Fruit fly (Drosophila melanogaster) whole organism, embryonic: ENCODE results near the gene Dbp21E2.
A peak's percentile ranks its signal among the peaks of the same experiment; 100 is the strongest.

ENCODE experiments used
- Adf1 ChIP-seq: fragments of 200-800 bp; sonication (Bioruptor generic); IDR thresholded peaks from 2 replicates; pipeline ENCODE4 v1.3.6; 2022; ENCODE audit warnings: missing biosample characterization, missing genetic modification characterization
- Asciz ChIP-seq: fragments of 200-800 bp; sonication (Bioruptor generic); optimal IDR thresholded peaks from 2 replicates; lab custom pipeline; 2017; ENCODE audit warnings: missing biosample characterization, mild to moderate bottlenecking, missing genetic modification characterization, missing genetic modification reagents
- CG11093 ChIP-seq: fragments of 200-800 bp; sonication (Bioruptor generic); IDR thresholded peaks from 3 replicates; pipeline ENCODE4 v1.3.6; 2022; ENCODE audit warnings: missing biosample characterization, missing genetic modification characterization
- CG1647 ChIP-seq: fragments of 200-800 bp; sonication (Bioruptor generic); optimal IDR thresholded peaks from 3 replicates; lab custom pipeline; 2016; ENCODE audit warnings: missing biosample characterization, missing genetic modification characterization
- CG16779 ChIP-seq: fragments of 200-800 bp; sonication (Bioruptor generic); IDR thresholded peaks from 2 replicates; pipeline ENCODE4 v1.3.6; 2022; ENCODE audit warnings: missing biosample characterization, missing genetic modification characterization
- CG16863 ChIP-seq: fragments of 200-800 bp; sonication (Bioruptor generic); optimal IDR thresholded peaks from 3 replicates; lab custom pipeline; 2016; ENCODE audit warnings: missing biosample characterization, missing genetic modification characterization
- CG17186 ChIP-seq: fragments of 200-800 bp; sonication (Bioruptor generic); optimal IDR thresholded peaks from 3 replicates; lab custom pipeline; 2017; ENCODE audit warnings: missing biosample characterization, missing genetic modification reagents, missing genetic modification characterization
- CG17568 ChIP-seq: fragments of 200-800 bp; sonication (Bioruptor generic); optimal IDR thresholded peaks from 2 replicates; lab custom pipeline; 2018; ENCODE audit warnings: missing biosample characterization, mild to moderate bottlenecking, missing genetic modification characterization, moderate library complexity
- CG32767 ChIP-seq: fragments of 200-800 bp; sonication (Bioruptor generic); IDR thresholded peaks from 2 replicates; pipeline ENCODE4 v1.3.6; 2022; ENCODE audit warnings: missing biosample characterization, missing genetic modification characterization
- CG3847 ChIP-seq: fragments of 200-800 bp; sonication (Bioruptor generic); IDR thresholded peaks from 2 replicates; pipeline ENCODE4 v1.3.6; 2022; ENCODE audit warnings: missing biosample characterization, missing genetic modification characterization
- CG4282 ChIP-seq: fragments of 200-800 bp; sonication (Bioruptor generic); optimal IDR thresholded peaks from 2 replicates; lab custom pipeline; 2016; ENCODE audit warnings: missing biosample characterization, missing genetic modification characterization
- CG4360 ChIP-seq: fragments of 200-800 bp; sonication (Bioruptor generic); IDR thresholded peaks from 2 replicates; pipeline ENCODE4 v1.3.6; 2022; ENCODE audit warnings: missing biosample characterization, missing genetic modification characterization
- CG4424 ChIP-seq: fragments of 200-800 bp; sonication (Bioruptor generic); optimal IDR thresholded peaks from 3 replicates; lab custom pipeline; 2016; ENCODE audit warnings: missing biosample characterization, missing genetic modification characterization
- CG5245 ChIP-seq: fragments of 200-800 bp; sonication (Bioruptor generic); optimal IDR thresholded peaks from 3 replicates; lab custom pipeline; 2016; ENCODE audit warnings: missing biosample characterization, missing genetic modification characterization
- CG8924 ChIP-seq: fragments of 200-800 bp; optimal IDR thresholded peaks from 3 replicates; lab custom pipeline; 2019; ENCODE audit warnings: missing biosample characterization, mild to moderate bottlenecking, missing genetic modification characterization, moderate library complexity
- CG9609 ChIP-seq: fragments of 200-800 bp; sonication (Bioruptor generic); optimal IDR thresholded peaks from 3 replicates; lab custom pipeline; 2016; ENCODE audit warnings: missing biosample characterization, missing genetic modification characterization
- CHES-1-like ChIP-seq: fragments of 200-800 bp; sonication (Bioruptor generic); optimal IDR thresholded peaks from 2 replicates; lab custom pipeline; 2016; ENCODE audit warnings: missing biosample characterization, missing genetic modification characterization
- Dad ChIP-seq: fragments of 200-800 bp; sonication (Bioruptor generic); optimal IDR thresholded peaks from 3 replicates; lab custom pipeline; 2016; ENCODE audit warnings: missing biosample characterization, missing genetic modification characterization
- Dll ChIP-seq: fragments of 200-800 bp; sonication (Bioruptor generic); IDR thresholded peaks from 4 replicates; pipeline ENCODE4 v1.3.6; 2022; ENCODE audit warnings: missing biosample characterization, missing genetic modification characterization; ENCODE audit not compliant: partially characterized antibody
- E2f2 ChIP-seq: fragments of 200-800 bp; sonication (Bioruptor generic); IDR thresholded peaks from 2 replicates; pipeline ENCODE4 v1.3.6; 2022; ENCODE audit warnings: missing biosample characterization, missing genetic modification characterization
- Elba2 ChIP-seq: fragments of 200-800 bp; sonication (Bioruptor generic); optimal IDR thresholded peaks from 3 replicates; lab custom pipeline; 2016; ENCODE audit warnings: missing biosample characterization, missing genetic modification characterization
- GATAe ChIP-seq: fragments of 200-800 bp; sonication (Bioruptor generic); conservative IDR thresholded peaks from 2 replicates; pipeline ENCODE4 v1.3.6; 2022; ENCODE audit warnings: missing biosample characterization, missing genetic modification characterization
- Hey ChIP-seq: fragments of 200-800 bp; sonication (Bioruptor generic); optimal IDR thresholded peaks from 3 replicates; lab custom pipeline; 2018; ENCODE audit warnings: missing biosample characterization, mild to moderate bottlenecking, missing genetic modification characterization
- HmgD ChIP-seq: fragments of 200-800 bp; sonication (Bioruptor generic); optimal IDR thresholded peaks from 3 replicates; lab custom pipeline; 2016; ENCODE audit warnings: missing biosample characterization, missing genetic modification characterization
- Hsf ChIP-seq: fragments of 200-800 bp; sonication (Bioruptor generic); optimal IDR thresholded peaks from 3 replicates; lab custom pipeline; 2016; ENCODE audit warnings: missing biosample characterization, missing genetic modification characterization
- Oaz ChIP-seq: fragments of 200-800 bp; sonication (Bioruptor generic); IDR thresholded peaks from 2 replicates; pipeline ENCODE4 v1.3.6; 2022; ENCODE audit warnings: missing biosample characterization, missing genetic modification characterization
- Sox100B ChIP-seq: fragments of 200-800 bp; sonication (Bioruptor generic); optimal IDR thresholded peaks from 3 replicates; lab custom pipeline; 2018; ENCODE audit warnings: missing biosample characterization, mild to moderate bottlenecking, missing genetic modification characterization
- Sry-β ChIP-seq: fragments of 200-800 bp; sonication (Bioruptor generic); optimal IDR thresholded peaks from 2 replicates; lab custom pipeline; 2018; ENCODE audit warnings: missing biosample characterization, mild to moderate bottlenecking, missing genetic modification characterization, moderate library complexity
- ase ChIP-seq: fragments of 200-800 bp; sonication (Bioruptor generic); IDR thresholded peaks from 3 replicates; pipeline ENCODE4 v1.3.6; 2022; ENCODE audit warnings: missing biosample characterization, missing genetic modification characterization
- bab2 ChIP-seq: fragments of 200-800 bp; sonication (Bioruptor generic); optimal IDR thresholded peaks from 2 replicates; lab custom pipeline; 2016; ENCODE audit warnings: missing biosample characterization, missing genetic modification characterization
- caup ChIP-seq: fragments of 200-800 bp; sonication (Bioruptor generic); optimal IDR thresholded peaks from 3 replicates; lab custom pipeline; 2017; ENCODE audit warnings: missing biosample characterization, mild to moderate bottlenecking, missing genetic modification characterization, moderate library complexity; ENCODE audit not compliant: severe bottlenecking
- chinmo ChIP-seq: fragments of 200-800 bp; sonication (Bioruptor generic); IDR thresholded peaks from 4 replicates; pipeline ENCODE4 v1.3.6; 2022; ENCODE audit warnings: missing biosample characterization, missing genetic modification characterization; ENCODE audit not compliant: partially characterized antibody
- croc ChIP-seq: fragments of 200-800 bp; sonication (Bioruptor generic); conservative IDR thresholded peaks from 3 replicates; pipeline ENCODE4 v1.3.6; 2022; ENCODE audit warnings: missing biosample characterization, missing genetic modification characterization
- dimm ChIP-seq: fragments of 200-800 bp; sonication (Bioruptor generic); IDR thresholded peaks from 2 replicates; pipeline ENCODE4 v1.3.6; 2022; ENCODE audit warnings: missing biosample characterization, missing genetic modification characterization
- disco-r ChIP-seq: fragments of 200-800 bp; sonication (Bioruptor generic); optimal IDR thresholded peaks from 2 replicates; lab custom pipeline; 2016; ENCODE audit warnings: missing biosample characterization, missing genetic modification characterization
- gfzf ChIP-seq: fragments of 200-800 bp; sonication (Bioruptor generic); optimal IDR thresholded peaks from 2 replicates; lab custom pipeline; 2016; ENCODE audit warnings: missing biosample characterization, mild to moderate bottlenecking, missing genetic modification characterization, moderate library complexity
- gro ChIP-seq: fragments of 200-800 bp; sonication (Bioruptor generic); optimal IDR thresholded peaks from 2 replicates; lab custom pipeline; 2016; ENCODE audit warnings: missing biosample characterization, missing genetic modification characterization
- gt ChIP-seq: fragments of 200-800 bp; sonication (Bioruptor generic); IDR thresholded peaks from 2 replicates; pipeline ENCODE4 v1.3.6; 2022; ENCODE audit warnings: missing biosample characterization, missing genetic modification characterization
- jumu ChIP-seq: fragments of 200-800 bp; sonication (Bioruptor generic); optimal IDR thresholded peaks from 3 replicates; lab custom pipeline; 2016; ENCODE audit warnings: missing biosample characterization, missing genetic modification characterization
- kni ChIP-seq: fragments of 200-800 bp; sonication (Bioruptor generic); optimal IDR thresholded peaks from 3 replicates; lab custom pipeline; 2017; ENCODE audit warnings: mild to moderate bottlenecking, missing biosample characterization, missing genetic modification reagents, missing genetic modification characterization
- lola ChIP-seq, 3 experiments: fragments of >200 bp in 2 of 3; fragments of 200-800 bp in 1 of 3; sonication (Bioruptor generic) in 1 of 3; optimal IDR thresholded peaks; 2 replicates each; lab custom pipeline; 2017 to 2019; ENCODE audit warnings: missing biosample characterization in 3 of 3, missing genetic modification characterization in 3 of 3, mild to moderate bottlenecking in 1 of 3, moderate library complexity in 1 of 3
- mld ChIP-seq: fragments of 200-800 bp; sonication (Bioruptor generic); IDR thresholded peaks from 3 replicates; pipeline ENCODE4 v1.3.6; 2022; ENCODE audit warnings: missing biosample characterization, missing genetic modification characterization; ENCODE audit not compliant: partially characterized antibody
- pan ChIP-seq, 4 experiments: fragments of >200 bp in 3 of 4; fragments of 200-800 bp in 1 of 4; sonication (Bioruptor generic) in 1 of 4; optimal IDR thresholded peaks in 3 of 4; IDR thresholded peaks in 1 of 4; 2 replicates each; pipeline versions ENCODE4 v1.3.6 to Lab custom; 2017 to 2022; ENCODE audit warnings: missing biosample characterization in 2 of 4, missing genetic modification characterization in 2 of 4, mixed read lengths in 1 of 4
- ranshi ChIP-seq: fragments of 200-800 bp; sonication (Bioruptor generic); IDR thresholded peaks from 2 replicates; pipeline ENCODE4 v1.3.6; 2022; ENCODE audit warnings: missing biosample characterization, missing genetic modification characterization
- run ChIP-seq: fragments of 200-800 bp; sonication (Bioruptor generic); optimal IDR thresholded peaks from 3 replicates; lab custom pipeline; 2018; ENCODE audit warnings: missing biosample characterization, mild to moderate bottlenecking, missing genetic modification characterization
- tll ChIP-seq, 2 experiments: fragments of 200-800 bp in 1 of 2; fragments of >200 bp in 1 of 2; sonication (Bioruptor generic) in 1 of 2; optimal IDR thresholded peaks; 2 replicates each; lab custom pipeline; 2017 to 2019; ENCODE audit warnings: missing biosample characterization in 2 of 2, missing genetic modification characterization in 2 of 2, mild to moderate bottlenecking in 1 of 2, moderate library complexity in 1 of 2
- tna ChIP-seq: fragments of 200-800 bp; sonication (Bioruptor generic); IDR thresholded peaks from 2 replicates; pipeline ENCODE4 v1.3.6; 2022; ENCODE audit warnings: missing biosample characterization, missing genetic modification characterization; ENCODE audit not compliant: partially characterized antibody
- tx ChIP-seq: fragments of 200-800 bp; sonication (Bioruptor generic); optimal IDR thresholded peaks from 2 replicates; lab custom pipeline; 2016; ENCODE audit warnings: missing biosample characterization, missing genetic modification characterization
- vfl ChIP-seq: fragments of 200-800 bp; sonication (Bioruptor generic); optimal IDR thresholded peaks from 2 replicates; lab custom pipeline; 2016; ENCODE audit warnings: missing biosample characterization, missing genetic modification characterization

Dbp21E2 gene

DNA sequence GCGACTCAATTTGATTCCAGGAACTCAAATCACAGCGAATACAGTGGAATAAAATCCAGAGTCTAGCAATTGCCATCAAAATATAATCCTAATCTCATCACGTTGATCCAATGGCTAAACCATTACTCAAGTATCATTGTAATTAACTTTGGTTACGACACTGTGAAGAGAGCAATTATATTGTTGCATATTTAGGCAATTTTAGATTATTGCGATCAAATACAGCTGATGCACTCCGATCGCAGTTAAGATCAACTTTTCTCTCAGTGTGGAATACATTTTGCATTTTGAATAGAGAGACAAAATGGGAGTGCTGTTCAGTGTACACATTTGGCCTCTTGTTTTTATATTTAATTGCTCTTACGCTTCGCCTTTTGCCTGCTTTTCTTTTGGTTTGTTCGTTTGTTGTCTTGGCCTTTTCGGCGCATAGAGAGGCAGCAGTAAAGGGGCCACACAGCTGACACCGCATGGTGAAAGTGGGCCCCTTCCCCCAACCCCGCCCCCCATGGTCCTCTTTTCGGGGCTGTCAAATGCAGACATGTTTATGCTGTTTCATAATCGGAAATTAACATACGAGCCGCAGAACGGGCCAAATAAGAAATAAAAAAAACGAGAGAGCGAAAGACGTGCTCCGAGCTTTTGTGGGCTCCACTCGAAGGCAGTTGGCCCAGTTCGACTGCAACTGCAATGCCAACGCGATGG, 34.9 kb downstream of the Dbp21E2 start (continued):
- TF ChIP-seq pan (optimal IDR thresholded peaks at IDR 0.05; lab: Kevin White, UChicago), result no peak
- peak in 1 of 2 experiments; percentile 70 for TF ChIP-seq pan (GFP tag; optimal IDR thresholded peaks at IDR 0.05 in 1 of 2, IDR thresholded peaks at IDR 0.05 in 1 of 2)
- TF ChIP-seq CG5245, result peak; percentile 2
- peak; percentile 48 for TF ChIP-seq CG17568
- no peak for TF ChIP-seq HmgD (GFP tag; lab: Kevin White, UChicago)
- no peak for TF ChIP-seq gfzf
- no peak for TF ChIP-seq CG4282 (GFP tag; lab: Kevin White, UChicago)
- TF ChIP-seq CG1647 (GFP tag; lab: Kevin White, UChicago), result peak; percentile 48
- TF ChIP-seq Asciz (GFP tag; lab: Kevin White, UChicago), result peak; percentile 75
- TF ChIP-seq Elba2, result no peak
- no peak for TF ChIP-seq Sry-β
- no peak for TF ChIP-seq ranshi (GFP tag; lab: Robert Waterston, UW)
- TF ChIP-seq dimm, result no peak
- no peak for TF ChIP-seq chinmo (GFP tag; lab: Robert Waterston, UW)
- TF ChIP-seq mld, result no peak
- no peak for TF ChIP-seq gt
- peak; percentile 30 for TF ChIP-seq CG16863
- TF ChIP-seq CG11093 (GFP tag; lab: Robert Waterston, UW), result peak; percentile 63; the same call in 2 of the 3 replicates
- peak; percentile 56 for TF ChIP-seq CHES-1-like
- TF ChIP-seq GATAe, result no peak
- TF ChIP-seq CG17186 (GFP tag; lab: Kevin White, UChicago), result peak; percentile 25
- TF ChIP-seq Sox100B, result peak; percentile 56
- no peak for TF ChIP-seq CG16779 (GFP tag; lab: Robert Waterston, UW)
- no peak for TF ChIP-seq jumu (GFP tag; lab: Kevin White, UChicago)
- no peak for TF ChIP-seq tll (GFP tag; optimal IDR thresholded peaks at IDR 0.05; lab: Kevin White, UChicago)
- peak; percentile 38; the same call in 2 of the 3 replicates for TF ChIP-seq croc (GFP tag; lab: Robert Waterston, UW)
- no peak for TF ChIP-seq Adf1 (GFP tag; lab: Robert Waterston, UW)
- no peak for TF ChIP-seq tna
- TF ChIP-seq CG8924, result peak; percentile 50
- no peak for TF ChIP-seq Oaz (GFP tag; lab: Robert Waterston, UW)
- TF ChIP-seq tx (GFP tag; lab: Kevin White, UChicago), result peak; percentile 33
- TF ChIP-seq Hey (tag; lab: Kevin White, UChicago), result no peak
- TF ChIP-seq kni (GFP tag; lab: Kevin White, UChicago), result peak; percentile 88
- no peak for TF ChIP-seq Dll (GFP tag; lab: Robert Waterston, UW)
- TF ChIP-seq Hsf (GFP tag; lab: Kevin White, UChicago), result peak; percentile 73
- TF ChIP-seq bab2 (GFP tag; lab: Kevin White, UChicago), result peak; percentile 63
- TF ChIP-seq gro (GFP tag; lab: Kevin White, UChicago), result peak; percentile 32
- TF ChIP-seq vfl, result no peak
- peak; percentile 56 for TF ChIP-seq CG4424 (GFP tag; lab: Kevin White, UChicago)
- peak in 1 of 3 experiments; percentile 19 for TF ChIP-seq lola (GFP tag; optimal IDR thresholded peaks at IDR 0.05; lab: Kevin White, UChicago)
- no peak for TF ChIP-seq E2f2
- peak; percentile 33 for TF ChIP-seq CG9609 (GFP tag; lab: Kevin White, UChicago)
- no peak for TF ChIP-seq disco-r
- TF ChIP-seq Dad (GFP tag; lab: Kevin White, UChicago), result peak; percentile 8
- TF ChIP-seq run (tag; lab: Kevin White, UChicago), result peak; percentile 38
- TF ChIP-seq CG32767 (GFP tag; lab: Robert Waterston, UW), result 0 out of 2 replicates have a peak, but pooled peaks have one; percentile 26
- TF ChIP-seq caup (GFP tag; lab: Kevin White, UChicago), result no peak
- no peak for TF ChIP-seq CG3847 (GFP tag; lab: Robert Waterston, UW)
- TF ChIP-seq CG4360 (GFP tag; lab: Robert Waterston, UW), result no peak
- 0 out of 3 replicates have a peak, but pooled peaks have one; percentile 7 for TF ChIP-seq ase (GFP tag; lab: Robert Waterston, UW)
